Worm (Caenorhabditis elegans) whole organism, mixed stage, embryonic: ENCODE measurements around the gene mdt-1.2.

ENCODE experiments used
- bed-3 ChIP-seq: fragments of 200-800 bp; sonication (Bioruptor generic); optimal IDR thresholded peaks from 3 replicates; lab custom pipeline; 2018; ENCODE audit warnings: mild to moderate bottlenecking, missing genetic modification characterization, moderate library complexity, missing compliant biosample characterization
- ces-1 ChIP-seq: fragments of 150-350 bp; optimal IDR thresholded peaks from 2 replicates; lab custom pipeline; 2014; ENCODE audit warnings: missing biosample characterization, missing genetic modification reagents, missing genetic modification characterization
- drap-1 ChIP-seq: fragments of 200-800 bp; sonication (Bioruptor generic); optimal IDR thresholded peaks from 3 replicates; lab custom pipeline; 2018; ENCODE audit warnings: mild to moderate bottlenecking, missing genetic modification characterization, missing compliant biosample characterization
- lin-13 ChIP-seq: fragments of 150-350 bp; optimal IDR thresholded peaks from 2 replicates; lab custom pipeline; 2014; ENCODE audit warnings: missing biosample characterization, missing genetic modification characterization
- nhr-12 ChIP-seq: fragments of 150-350 bp; optimal IDR thresholded peaks from 2 replicates; lab custom pipeline; 2014; ENCODE audit warnings: missing biosample characterization, missing genetic modification characterization
- nhr-2 ChIP-seq: fragments of 150-350 bp; optimal IDR thresholded peaks from 2 replicates; lab custom pipeline; 2014; ENCODE audit warnings: missing biosample characterization, missing genetic modification characterization
- nhr-237 ChIP-seq: fragments of 150-350 bp; optimal IDR thresholded peaks from 2 replicates; lab custom pipeline; 2014; ENCODE audit warnings: missing biosample characterization, missing genetic modification characterization
- nhr-28 ChIP-seq: fragments of 150-350 bp; optimal IDR thresholded peaks from 2 replicates; lab custom pipeline; 2014; ENCODE audit warnings: missing biosample characterization, missing genetic modification characterization
- pha-4 ChIP-seq: fragments of 150-350 bp; optimal IDR thresholded peaks from 2 replicates; lab custom pipeline; 2018; ENCODE audit warnings: missing biosample characterization, missing genetic modification reagents, missing genetic modification characterization
- snpc-4 ChIP-seq: fragments of 150-350 bp; optimal IDR thresholded peaks from 2 replicates; lab custom pipeline; 2014; ENCODE audit warnings: missing biosample characterization, missing genetic modification characterization

DNA sequence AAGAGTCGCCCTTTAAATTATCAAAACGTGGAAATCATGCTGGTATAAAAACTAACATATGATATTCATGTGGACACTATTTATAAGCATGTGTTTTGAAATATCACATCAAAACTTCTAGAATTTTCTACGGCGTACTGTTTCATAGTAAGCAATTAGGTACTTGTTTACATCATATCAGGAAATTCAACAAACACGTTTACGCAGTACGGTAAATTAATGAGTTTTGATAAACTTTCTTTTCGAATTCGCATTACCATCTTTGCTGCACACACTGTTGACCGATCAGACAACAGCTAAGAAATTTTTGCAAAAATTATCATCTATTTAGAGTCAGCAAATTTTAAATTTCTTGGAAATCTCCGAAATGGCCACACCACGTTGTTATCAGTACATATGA, 10.9 kb upstream of the mdt-1.2 start:
- TF ChIP-seq nhr-237 (tag; lab: Kevin White, UChicago) = no peak
- TF ChIP-seq ces-1 (GFP tag; lab: Kevin White, UChicago) = no peak
- no peak for TF ChIP-seq nhr-28 (tag; lab: Kevin White, UChicago)
- no peak for TF ChIP-seq nhr-12 (tag; lab: Kevin White, UChicago)
- TF ChIP-seq drap-1 = no peak
- TF ChIP-seq snpc-4 (tag; lab: Kevin White, UChicago) = no peak
- TF ChIP-seq lin-13 = no peak
- no peak for TF ChIP-seq bed-3 (GFP tag; lab: Kevin White, UChicago)
- no peak for TF ChIP-seq pha-4 (tag; lab: Kevin White, UChicago)
- TF ChIP-seq nhr-2 (tag; lab: Kevin White, UChicago) = no peak
